Fruit fly (Drosophila melanogaster) whole organism, pupa: ENCODE data around the gene Lcp65Ac.

Experiments used
- CG12605 ChIP-seq: fragments of 200-800 bp; sonication (Bioruptor generic); IDR thresholded peaks from 2 replicates; pipeline ENCODE4 v1.3.6; 2022; ENCODE audit warnings: missing biosample characterization, missing genetic modification characterization
- CG14655 ChIP-seq: fragments of 200-800 bp; sonication (Bioruptor generic); optimal IDR thresholded peaks from 3 replicates; lab custom pipeline; 2017; ENCODE audit warnings: mild to moderate bottlenecking, missing biosample characterization, missing genetic modification reagents, missing genetic modification characterization
- CG15710 ChIP-seq: fragments of 200-800 bp; sonication (Bioruptor generic); optimal IDR thresholded peaks from 2 replicates; lab custom pipeline; 2018; ENCODE audit warnings: missing biosample characterization, mild to moderate bottlenecking, missing genetic modification characterization, moderate library complexity
- CG17806 ChIP-seq: fragments of 200-800 bp; sonication (Bioruptor generic); optimal IDR thresholded peaks from 2 replicates; lab custom pipeline; 2018; ENCODE audit warnings: missing biosample characterization, mild to moderate bottlenecking, missing genetic modification characterization, moderate library complexity
- CG32121 ChIP-seq: fragments of 200-800 bp; sonication (Bioruptor generic); IDR thresholded peaks from 2 replicates; pipeline ENCODE4 v1.3.6; 2022; ENCODE audit warnings: missing biosample characterization, missing genetic modification characterization
- CG34367 ChIP-seq: fragments of 200-800 bp; sonication (Bioruptor generic); optimal IDR thresholded peaks from 2 replicates; lab custom pipeline; 2018; ENCODE audit warnings: missing biosample characterization, mild to moderate bottlenecking, missing genetic modification characterization
- CG9948 ChIP-seq: fragments of 200-800 bp; sonication (Bioruptor generic); optimal IDR thresholded peaks from 2 replicates; lab custom pipeline; 2018; ENCODE audit warnings: missing biosample characterization, mild to moderate bottlenecking, missing genetic modification characterization, moderate library complexity
- EcR ChIP-seq: fragments of 200-800 bp; sonication (Bioruptor generic); optimal IDR thresholded peaks from 3 replicates; lab custom pipeline; 2019; ENCODE audit warnings: missing biosample characterization, missing genetic modification characterization, mild to moderate bottlenecking, moderate library complexity, missing genetic modification reagents
- Pif1A ChIP-seq: fragments of 200-800 bp; sonication (Bioruptor generic); optimal IDR thresholded peaks from 3 replicates; lab custom pipeline; 2016; ENCODE audit warnings: missing biosample characterization, missing genetic modification characterization
- Snoo ChIP-seq: fragments of 200-800 bp; sonication (Bioruptor generic); optimal IDR thresholded peaks from 3 replicates; lab custom pipeline; 2017; ENCODE audit warnings: missing biosample characterization, mild to moderate bottlenecking, missing genetic modification characterization, inconsistent platforms
- fd96Ca ChIP-seq: fragments of 200-800 bp; sonication (Bioruptor generic); IDR thresholded peaks from 3 replicates; pipeline ENCODE4 v1.3.6; 2022; ENCODE audit warnings: missing biosample characterization, missing genetic modification characterization
- rn ChIP-seq: fragments of 200-800 bp; sonication (Bioruptor generic); IDR thresholded peaks from 2 replicates; pipeline ENCODE4 v1.3.6; 2022; ENCODE audit warnings: missing biosample characterization, missing genetic modification characterization

- TF ChIP-seq EcR (GFP tag; lab: Kevin White, UChicago) (no peak), Snoo (tag; lab: Kevin White, UChicago) (no peak), fd96Ca (GFP tag; lab: Robert Waterston, UW) (no peak), CG34367 (tag; lab: Kevin White, UChicago) (no peak), CG12605 (no peak), rn (no peak), CG9948 (tag; lab: Kevin White, UChicago) (peak; percentile 52), Pif1A (no peak), CG17806 (tag; lab: Kevin White, UChicago) (peak; percentile 40), CG14655 (no peak), CG32121 (peak; percentile 17; the same call in 1 of the 2 replicates), CG15710 (tag; lab: Kevin White, UChicago) (peak; percentile 72)
Observed at dm6 chr3L:6181776-6182175, 37.2 kb downstream of the Lcp65Ac start, which contains the start of gene CG10274.
